Fruit fly (Drosophila melanogaster): ENCODE measurements around the gene CG7330.

CG7330 gene

DNA sequence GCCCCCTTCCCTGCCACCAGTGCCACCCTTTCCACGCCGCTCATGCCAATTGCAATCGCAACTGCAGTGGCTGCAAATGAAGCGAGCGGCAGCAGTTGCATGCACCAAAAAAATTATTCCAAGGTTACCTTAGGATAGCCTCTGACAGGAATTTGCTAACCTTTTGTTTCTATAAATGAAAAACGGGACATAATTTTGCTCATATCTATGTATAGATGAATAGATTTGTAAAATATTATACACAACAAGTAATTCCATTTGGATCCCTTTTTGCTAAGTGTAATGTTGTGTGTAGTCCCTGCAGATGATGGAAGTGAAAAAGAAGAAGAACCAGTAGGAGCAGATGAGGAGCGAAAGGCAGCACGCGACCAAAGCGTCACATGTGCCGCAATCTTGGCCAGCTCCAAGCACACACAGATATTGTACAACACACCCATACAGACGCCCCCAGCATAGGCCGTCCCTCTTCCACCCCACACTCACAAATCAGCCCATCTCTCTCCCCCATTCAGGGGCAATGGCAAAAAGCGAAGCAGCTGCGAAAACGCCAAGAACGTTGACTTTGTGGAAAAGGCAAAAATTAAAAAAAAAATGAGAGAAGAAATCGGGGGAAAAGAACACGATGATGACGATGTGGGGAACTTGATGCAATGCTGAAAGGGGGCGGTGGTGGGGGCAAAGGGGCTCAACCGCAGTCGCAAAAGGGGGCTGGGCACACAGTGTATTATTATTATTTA, 41.9 kb downstream of the CG7330 start (continued):
- TF ChIP-seq Eip78C (GFP tag) (peak; percentile 99), Lpt (GFP tag; optimal IDR thresholded peaks at IDR 0.05) (peak; percentile 89), CG32006 (GFP tag; optimal IDR thresholded peaks at IDR 0.05) (peak; percentile 87), Eip93F (GFP tag; optimal IDR thresholded peaks at IDR 0.05) (peak; percentile 93), Sox102F (GFP tag; optimal IDR thresholded peaks at IDR 0.05) (peak; percentile 97), Ets21C (GFP tag; optimal IDR thresholded peaks at IDR 0.05) (peak; percentile 94), fd85E (GFP tag; optimal IDR thresholded peaks at IDR 0.05) (peak; percentile 77), dac (GFP tag; optimal IDR thresholded peaks at IDR 0.05) (peak; percentile 69), salr (GFP tag; optimal IDR thresholded peaks at IDR 0.05) (peak; percentile 92)

DNA sequence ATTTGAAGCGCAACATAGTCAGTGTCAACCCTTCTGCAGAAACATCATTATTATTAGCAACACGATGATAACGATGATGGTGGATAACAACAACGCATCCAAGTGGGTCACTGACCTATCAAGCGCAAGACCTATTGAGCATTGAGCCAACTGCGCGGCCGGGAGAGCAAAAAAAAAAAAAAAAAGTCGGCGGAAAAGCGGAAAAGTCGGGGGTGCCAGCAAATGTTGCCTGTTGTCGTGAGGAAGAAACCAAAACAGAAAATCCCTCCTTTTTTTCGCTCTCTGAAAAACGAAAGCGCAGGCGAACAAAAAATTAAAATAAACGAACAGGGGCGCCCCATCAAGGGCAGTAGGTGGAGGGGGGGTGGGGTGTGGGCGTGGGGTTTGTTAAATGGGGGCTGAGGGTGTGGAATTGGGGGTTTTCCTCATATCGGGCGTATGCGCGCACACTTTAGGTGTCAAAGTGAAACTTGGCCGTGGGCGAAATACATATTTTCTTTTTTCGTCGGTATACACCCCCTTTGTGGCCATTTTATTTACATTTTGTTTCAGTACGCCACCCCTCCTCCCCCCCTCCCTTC, 42.9 kb downstream of the CG7330 start:
- TF ChIP-seq CG31627 (GFP tag; optimal IDR thresholded peaks at IDR 0.05), result no peak
- TF ChIP-seq Eip78C (GFP tag), result peak; percentile 28
- TF ChIP-seq CG6854 (GFP tag; optimal IDR thresholded peaks at IDR 0.05), result peak; percentile 4
- TF ChIP-seq CG11294 (GFP tag; IDR thresholded peaks at IDR 0.05), result no peak
- TF ChIP-seq CG8119 (GFP tag; IDR thresholded peaks at IDR 0.05), result no peak
- no peak for TF ChIP-seq CG10631 (GFP tag; optimal IDR thresholded peaks at IDR 0.05)
- TF ChIP-seq CG15336 (GFP tag; IDR thresholded peaks at IDR 0.05), result peak; percentile 30; the same call in 1 of the 2 replicates
- TF ChIP-seq Sox15 (GFP tag; optimal IDR thresholded peaks at IDR 0.05), result no peak
- TF ChIP-seq CG10669 (GFP tag; optimal IDR thresholded peaks at IDR 0.05), result no peak
- no peak for TF ChIP-seq acj6 (GFP tag; optimal IDR thresholded peaks at IDR 0.05)
- TF ChIP-seq CG6808 (GFP tag; optimal IDR thresholded peaks at IDR 0.05), result peak; percentile 17
- no peak for TF ChIP-seq Hr4 (GFP tag; optimal IDR thresholded peaks at IDR 0.05)
- peak; percentile 35 for TF ChIP-seq CG7368 (GFP tag; optimal IDR thresholded peaks at IDR 0.05)
- no peak for TF ChIP-seq fd85E (GFP tag; optimal IDR thresholded peaks at IDR 0.05)
- 0 out of 3 replicates have a peak, but pooled peaks have one; percentile 42 for TF ChIP-seq CG6163 (GFP tag; IDR thresholded peaks at IDR 0.05)
- TF ChIP-seq Hr39 (GFP tag; optimal IDR thresholded peaks at IDR 0.05), result no peak

DNA sequence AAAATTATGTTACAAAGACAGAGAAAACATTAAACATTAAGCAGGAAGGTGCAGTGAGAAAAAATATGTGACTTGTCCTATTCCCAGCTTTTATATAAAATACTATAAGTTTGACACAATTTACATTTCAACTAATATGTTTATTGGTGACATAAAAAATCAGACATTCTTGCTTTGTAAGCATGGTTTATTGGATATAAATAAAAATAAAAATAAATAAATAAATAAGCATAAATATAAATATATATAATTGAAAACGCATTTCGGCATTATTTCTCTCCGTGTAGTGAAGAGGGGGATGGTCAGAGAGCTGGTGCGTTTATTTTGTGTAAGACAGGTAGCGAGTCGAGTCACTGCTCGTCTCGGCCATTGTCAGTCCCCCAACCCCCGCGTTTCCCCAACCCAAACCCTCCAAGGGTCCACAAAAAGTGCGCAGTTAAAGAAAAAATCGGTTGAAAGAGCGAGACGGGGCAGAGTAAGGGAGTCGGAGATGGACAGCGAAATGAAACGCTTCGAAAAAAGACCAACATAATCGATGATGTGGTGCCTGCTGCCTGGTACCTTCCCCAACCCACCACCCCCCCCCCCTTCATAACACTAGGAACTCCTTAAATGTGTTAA, 44.2 kb downstream of the CG7330 start:
- peak; percentile 92 for TF ChIP-seq CG6808 (GFP tag; optimal IDR thresholded peaks at IDR 0.05)
- TF ChIP-seq CG7368 (GFP tag; optimal IDR thresholded peaks at IDR 0.05), result peak; percentile 75
- peak; percentile 91 to 92 for TF ChIP-seq ss (GFP tag; optimal IDR thresholded peaks at IDR 0.05)
- TF ChIP-seq cyc (GFP tag; optimal IDR thresholded peaks at IDR 0.05), result peak; percentile 83
- peak; percentile 84 for TF ChIP-seq Smox (GFP tag; optimal IDR thresholded peaks at IDR 0.05)
- no peak for TF ChIP-seq dac (GFP tag; optimal IDR thresholded peaks at IDR 0.05)
- TF ChIP-seq Met (GFP tag; optimal IDR thresholded peaks at IDR 0.05), result peak; percentile 85
- peak; percentile 76 for TF ChIP-seq CG11762 (GFP tag; optimal IDR thresholded peaks at IDR 0.05; ENCODE audit: insufficient read depth)
- TF ChIP-seq dsx (GFP tag; optimal IDR thresholded peaks at IDR 0.05; ENCODE audit: poor library complexity, severe bottlenecking), result peak; percentile 94
- TF ChIP-seq fkh (GFP tag; optimal IDR thresholded peaks at IDR 0.05), result peak; percentile 59
- TF ChIP-seq CG32006 (GFP tag; optimal IDR thresholded peaks at IDR 0.05), result peak; percentile 57
- TF ChIP-seq Eip93F (GFP tag; optimal IDR thresholded peaks at IDR 0.05), result peak; percentile 59
- peak; percentile 92 for TF ChIP-seq CG10631 (GFP tag; optimal IDR thresholded peaks at IDR 0.05)
- TF ChIP-seq net (GFP tag; optimal IDR thresholded peaks at IDR 0.05), result peak; percentile 73
- TF ChIP-seq CG8119 (GFP tag; IDR thresholded peaks at IDR 0.05), result peak; percentile 69
- TF ChIP-seq CG16779 (tag; optimal IDR thresholded peaks at IDR 0.05), result peak; percentile 66
- TF ChIP-seq Eip78C (GFP tag), result peak; percentile 95
- peak; percentile 88 for TF ChIP-seq OdsH (GFP tag; optimal IDR thresholded peaks at IDR 0.05)
- peak; percentile 72 for TF ChIP-seq pdm3 (GFP tag; optimal IDR thresholded peaks at IDR 0.05)
- TF ChIP-seq Sox15 (GFP tag; optimal IDR thresholded peaks at IDR 0.05), result peak; percentile 84
- peak; percentile 92 for TF ChIP-seq esn (GFP tag; optimal IDR thresholded peaks at IDR 0.05)
- TF ChIP-seq CG11902 (GFP tag; optimal IDR thresholded peaks at IDR 0.05), result peak; percentile 86
- TF ChIP-seq CG3032 (tag; optimal IDR thresholded peaks at IDR 0.05), result peak; percentile 97
- TF ChIP-seq CG1621 (tag; optimal IDR thresholded peaks at IDR 0.05), result peak; percentile 65
- TF ChIP-seq fd85E (GFP tag; optimal IDR thresholded peaks at IDR 0.05), result peak; percentile 48
- peak; percentile 49 for TF ChIP-seq CG15336 (GFP tag; IDR thresholded peaks at IDR 0.05)
- TF ChIP-seq acj6 (GFP tag; optimal IDR thresholded peaks at IDR 0.05), result peak; percentile 91
- peak; percentile 89 for TF ChIP-seq CG3919 (GFP tag; optimal IDR thresholded peaks at IDR 0.05)
- peak; percentile 34; the same call in 1 of the 2 replicates for TF ChIP-seq Gug (GFP tag; IDR thresholded peaks at IDR 0.05)
- TF ChIP-seq CG6854 (GFP tag; optimal IDR thresholded peaks at IDR 0.05), result peak; percentile 75
- TF ChIP-seq CG4318 (GFP tag; optimal IDR thresholded peaks at IDR 0.05), result no peak
- peak; percentile 64 for TF ChIP-seq Lpt (GFP tag; optimal IDR thresholded peaks at IDR 0.05)
- peak; percentile 78 for TF ChIP-seq Sox102F (GFP tag; optimal IDR thresholded peaks at IDR 0.05)
- TF ChIP-seq Ets96B (tag; optimal IDR thresholded peaks at IDR 0.05), result peak; percentile 94
